Fruit fly (Drosophila melanogaster) whole organism, larva: ENCODE measurements around the gene CG44014.

Experiments used
- noc ChIP-seq: fragments of 200-800 bp; sonication (Bioruptor generic); optimal IDR thresholded peaks from 3 replicates; lab custom pipeline; 2019; ENCODE audit warnings: missing biosample characterization, mild to moderate bottlenecking, missing genetic modification characterization, moderate library complexity

Gene CG44014

DNA sequence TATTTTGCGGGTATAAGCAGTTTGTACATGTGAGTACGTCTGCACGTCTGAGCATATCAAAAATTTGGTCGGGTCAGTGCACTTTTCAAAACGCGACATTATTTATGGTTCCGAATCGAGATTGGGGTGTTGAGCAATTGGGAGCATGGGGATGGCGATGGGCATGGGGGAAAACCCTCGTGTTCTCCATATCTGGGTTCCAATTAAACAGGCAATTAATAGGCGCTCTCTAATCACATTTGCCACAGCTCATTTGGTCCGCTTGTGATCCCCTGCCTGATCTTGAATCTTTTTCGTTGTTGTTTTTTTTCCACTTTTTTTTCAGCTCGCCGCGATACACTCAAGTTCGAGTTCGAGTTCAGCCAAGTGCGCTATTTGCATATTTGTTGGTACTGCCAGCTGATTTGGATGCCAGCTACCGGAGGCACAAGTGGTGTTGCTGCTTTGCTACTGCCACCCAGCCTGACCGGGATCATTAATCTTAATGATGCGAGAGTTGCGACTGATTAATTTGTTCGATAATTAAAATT is 50.4 kb downstream of the CG44014 start:
- peak; percentile 48 for TF ChIP-seq noc (tag; lab: Kevin White, UChicago)
